Worm (Caenorhabditis elegans) whole organism, midembryonic: ENCODE data around the gene math-21.
"Not testable (repeated sequence)": the region's sequence is repeated elsewhere in the genome, so short reads cannot be mapped to it uniquely, and the experiment has no call there.

Source experiments
- T22C8.4 ChIP-seq: fragments of 200-800 bp; sonication (Bioruptor generic); IDR thresholded peaks from 2 replicates; pipeline ENCODE4 v1.3.6; 2022; ENCODE audit warnings: missing genetic modification characterization, missing compliant biosample characterization
- cog-1 ChIP-seq: sonication (generic microtip); optimal IDR thresholded peaks from 2 replicates; lab custom pipeline; 2016; ENCODE audit warnings: missing genetic modification characterization, missing compliant biosample characterization
- flt-1 ChIP-seq: fragments of 200-800 bp; sonication (Bioruptor generic); IDR thresholded peaks from 2 replicates; pipeline ENCODE4 v1.3.6; 2022; ENCODE audit warnings: missing genetic modification characterization, missing compliant biosample characterization
- klf-2 ChIP-seq: fragments of 200-800 bp; sonication (Bioruptor generic); conservative IDR thresholded peaks from 2 replicates; pipeline ENCODE4 v1.3.6; 2022; ENCODE audit warnings: missing genetic modification reagents, missing genetic modification characterization, missing compliant biosample characterization
- med-1 ChIP-seq: sonication (generic microtip); optimal IDR thresholded peaks from 2 replicates; lab custom pipeline; 2017; ENCODE audit warnings: missing genetic modification characterization, mild to moderate bottlenecking, missing compliant biosample characterization, antibody characterized with exemption, missing genetic modification reagents; ENCODE audit not compliant: insufficient read depth
- ref-1 ChIP-seq: fragments of 200-800 bp; sonication (Bioruptor generic); conservative IDR thresholded peaks from 2 replicates; pipeline ENCODE4 v1.3.6; 2022; ENCODE audit warnings: missing genetic modification reagents, missing genetic modification characterization, missing compliant biosample characterization
- tab-1 ChIP-seq: fragments of 200-800 bp; sonication (Bioruptor generic); IDR thresholded peaks from 2 replicates; pipeline ENCODE4 v1.3.6; 2022; ENCODE audit warnings: missing genetic modification characterization, missing compliant biosample characterization
- ztf-23 ChIP-seq: fragments of 200-800 bp; sonication (Bioruptor generic); IDR thresholded peaks from 2 replicates; pipeline ENCODE4 v1.3.6; 2022; ENCODE audit warnings: missing genetic modification reagents, missing genetic modification characterization, missing compliant biosample characterization
- ztf-29 ChIP-seq: fragments of 200-800 bp; sonication (Bioruptor generic); IDR thresholded peaks from 2 replicates; pipeline ENCODE4 v1.3.6; 2022; ENCODE audit warnings: missing genetic modification reagents, missing genetic modification characterization, missing compliant biosample characterization

The math-21 gene

ce11 chrII:1993738-1994137 lies at the start of gene math-21:
TSS of gene math-21 (plus strand) at chrII:1994038.
- TF ChIP-seq tab-1 (no peak), cog-1 (no peak), med-1 (no peak), ref-1 (GFP tag; lab: Robert Waterston, UW) (no peak), klf-2 (GFP tag; lab: Robert Waterston, UW) (no peak), ztf-23 (GFP tag; lab: Robert Waterston, UW) (no peak), flt-1 (GFP tag; lab: Robert Waterston, UW) (no peak), ztf-29 (GFP tag; lab: Robert Waterston, UW) (no peak), T22C8.4 (GFP tag; lab: Robert Waterston, UW) (no peak)

- no peak for TF ChIP-seq cog-1
- no peak for TF ChIP-seq T22C8.4 (GFP tag; lab: Robert Waterston, UW)
- no peak for TF ChIP-seq klf-2 (GFP tag; lab: Robert Waterston, UW)
- no peak for TF ChIP-seq ztf-23 (GFP tag; lab: Robert Waterston, UW)
- no peak for TF ChIP-seq flt-1 (GFP tag; lab: Robert Waterston, UW)
- no peak for TF ChIP-seq ztf-29 (GFP tag; lab: Robert Waterston, UW)
- TF ChIP-seq ref-1 (GFP tag; lab: Robert Waterston, UW): no peak
- no peak for TF ChIP-seq med-1
- TF ChIP-seq tab-1: no peak
These were observed 48.7 kb upstream of the math-21 start, which contains the start of gene ZK250.14 for ce11 chrII:1945093-1945492. TSS of gene ZK250.14 (minus strand) at chrII:1945193.

- TF ChIP-seq ztf-29 (GFP tag; lab: Robert Waterston, UW) (no peak), T22C8.4 (GFP tag; lab: Robert Waterston, UW) (no peak), klf-2 (GFP tag; lab: Robert Waterston, UW) (no peak), flt-1 (GFP tag; lab: Robert Waterston, UW) (no peak), ref-1 (GFP tag; lab: Robert Waterston, UW) (no peak)
These were observed 47.4 kb upstream of the math-21 start, which contains the start of gene math-48 for ce11 chrII:1946427-1946826. TSS of gene math-48 (minus strand) at chrII:1946527.

ce11 chrII:1948393-1948792 lies 45.4 kb upstream of the math-21 start, which contains the start of gene ZK250.2:
TSS of gene ZK250.2 (plus strand) at chrII:1948693.
- TF ChIP-seq ref-1, ztf-23, flt-1 (GFP tag; lab: Robert Waterston, UW): not testable (repeated sequence)

- TF ChIP-seq ztf-23 (GFP tag; lab: Robert Waterston, UW): no peak
- TF ChIP-seq T22C8.4 (GFP tag; lab: Robert Waterston, UW): no peak
- no peak for TF ChIP-seq tab-1
- TF ChIP-seq ref-1 (GFP tag; lab: Robert Waterston, UW): no peak
- TF ChIP-seq ztf-29 (GFP tag; lab: Robert Waterston, UW): no peak
- no peak for TF ChIP-seq med-1
- TF ChIP-seq flt-1 (GFP tag; lab: Robert Waterston, UW): no peak
- no peak for TF ChIP-seq klf-2 (GFP tag; lab: Robert Waterston, UW)
These were observed 44.7 kb upstream of the math-21 start for ce11 chrII:1949119-1949518.

- not testable (repeated sequence) for TF ChIP-seq ztf-23 (GFP tag; lab: Robert Waterston, UW); flt-1 (GFP tag; lab: Robert Waterston, UW); tab-1
These were observed 38.3 kb upstream of the math-21 start, which contains the start of gene math-49 for ce11 chrII:1955568-1955967. TSS of gene math-49 (minus strand) at chrII:1955668.

- TF ChIP-seq med-1: no peak
- no peak for TF ChIP-seq ztf-29 (GFP tag; lab: Robert Waterston, UW)
- TF ChIP-seq T22C8.4 (GFP tag; lab: Robert Waterston, UW): no peak
- TF ChIP-seq tab-1: no peak
- TF ChIP-seq ztf-23 (GFP tag; lab: Robert Waterston, UW): no peak
- no peak for TF ChIP-seq klf-2 (GFP tag; lab: Robert Waterston, UW)
- TF ChIP-seq cog-1: no peak
- no peak for TF ChIP-seq ref-1 (GFP tag; lab: Robert Waterston, UW)
- TF ChIP-seq flt-1 (GFP tag; lab: Robert Waterston, UW): no peak
These were observed 6.9 kb upstream of the math-21 start, which contains the start of gene Y16E11A.4 for ce11 chrII:1986979-1987378. TSS of gene Y16E11A.4 (plus strand) at chrII:1987279.

- TF ChIP-seq ztf-23 (GFP tag; lab: Robert Waterston, UW) (no peak), tab-1 (no peak)
These were observed 4.8 kb upstream of the math-21 start, which contains the start of gene math-44 for ce11 chrII:1989010-1989409. TSS of gene math-44 (plus strand) at chrII:1989310.

- TF ChIP-seq med-1: no peak
- no peak for TF ChIP-seq T22C8.4 (GFP tag; lab: Robert Waterston, UW)
- no peak for TF ChIP-seq flt-1 (GFP tag; lab: Robert Waterston, UW)
- TF ChIP-seq cog-1: no peak
- TF ChIP-seq ztf-23 (GFP tag; lab: Robert Waterston, UW): no peak
- no peak for TF ChIP-seq tab-1
- TF ChIP-seq klf-2 (GFP tag; lab: Robert Waterston, UW): no peak
- TF ChIP-seq ztf-29 (GFP tag; lab: Robert Waterston, UW): no peak
- TF ChIP-seq ref-1 (GFP tag; lab: Robert Waterston, UW): no peak
These were observed 1.9 kb downstream of the math-21 start for ce11 chrII:1995744-1996143.

ce11 chrII:1996237-1996636 lies 2.4 kb downstream of the math-21 start, which contains the start of gene math-20:
TSS of gene math-20 (plus strand) at chrII:1996537.
- TF ChIP-seq T22C8.4 (GFP tag; lab: Robert Waterston, UW) (no peak), tab-1 (no peak), cog-1 (no peak), ztf-29 (GFP tag; lab: Robert Waterston, UW) (no peak), flt-1 (GFP tag; lab: Robert Waterston, UW) (no peak), ref-1 (GFP tag; lab: Robert Waterston, UW) (no peak), klf-2 (GFP tag; lab: Robert Waterston, UW) (no peak), ztf-23 (GFP tag; lab: Robert Waterston, UW) (no peak), med-1 (no peak)
